Fruit fly (Drosophila melanogaster): Measurements from ENCODE around the gene not.

- TF ChIP-seq bab1 (GFP tag; optimal IDR thresholded peaks at IDR 0.05) (no peak), CG7045 (GFP tag; optimal IDR thresholded peaks at IDR 0.05) (no peak), kay (GFP tag; ENCODE audit: borderline replicate concordance) (no peak), CG12768 (GFP tag; optimal IDR thresholded peaks at IDR 0.05) (no peak), CG33017 (tag; optimal IDR thresholded peaks at IDR 0.05) (no peak), CG1620 (GFP tag; optimal IDR thresholded peaks at IDR 0.05) (no peak), toe (GFP tag; optimal IDR thresholded peaks at IDR 0.05) (no peak), CG7101 (tag; optimal IDR thresholded peaks at IDR 0.05) (no peak), tj (GFP tag; optimal IDR thresholded peaks at IDR 0.05) (no peak), Hr96 (GFP tag; optimal IDR thresholded peaks at IDR 0.05) (no peak), CG14711 (tag; optimal IDR thresholded peaks at IDR 0.05) (no peak), cnc (optimal IDR thresholded peaks at IDR 0.05) (no peak), Mnt (GFP tag; optimal IDR thresholded peaks at IDR 0.05) (no peak), Clk (GFP tag; optimal IDR thresholded peaks at IDR 0.05) (no peak)
These were observed 10.3 kb upstream of the not start for dm6 chr3L:18632187-18632635.

Data from whole organism, adult.